Fruit fly (Drosophila melanogaster) whole organism, embryonic: Measurements from ENCODE around the gene kirre.

ENCODE experiments used
- ATbp ChIP-seq: fragments of 200-800 bp; sonication (Bioruptor generic); optimal IDR thresholded peaks from 2 replicates; lab custom pipeline; 2017; ENCODE audit warnings: missing biosample characterization, mild to moderate bottlenecking, missing genetic modification characterization, missing genetic modification reagents
- Ada2b ChIP-seq: fragments of 200-800 bp; sonication (Bioruptor generic); IDR thresholded peaks from 2 replicates; pipeline ENCODE4 v1.3.6; 2022; ENCODE audit warnings: missing biosample characterization, missing genetic modification characterization
- Atf6 ChIP-seq: fragments of 200-800 bp; sonication (Bioruptor generic); IDR thresholded peaks from 2 replicates; pipeline ENCODE4 v1.3.6; 2022; ENCODE audit warnings: missing biosample characterization, missing genetic modification characterization
- B-H1 ChIP-seq: fragments of 200-800 bp; sonication (Bioruptor generic); IDR thresholded peaks from 3 replicates; pipeline ENCODE4 v1.3.6; 2022; ENCODE audit warnings: missing biosample characterization, missing genetic modification characterization
- Bdp1 ChIP-seq: fragments of 200-800 bp; sonication (Bioruptor generic); optimal IDR thresholded peaks from 3 replicates; lab custom pipeline; 2016; ENCODE audit warnings: missing biosample characterization, missing genetic modification characterization
- CG1024 ChIP-seq: fragments of 200-800 bp; sonication (Bioruptor generic); IDR thresholded peaks from 2 replicates; pipeline ENCODE4 v1.3.6; 2022; ENCODE audit warnings: missing biosample characterization, missing genetic modification characterization
- CG11398 ChIP-seq: fragments of 200-800 bp; sonication (Bioruptor generic); optimal IDR thresholded peaks from 2 replicates; lab custom pipeline; 2016; ENCODE audit warnings: missing biosample characterization, missing genetic modification characterization
- CG11560 ChIP-seq: fragments of 200-800 bp; sonication (Bioruptor generic); IDR thresholded peaks from 3 replicates; pipeline ENCODE4 v1.3.6; 2022; ENCODE audit warnings: missing biosample characterization, missing genetic modification characterization
- CG14441 ChIP-seq: fragments of 200-800 bp; sonication (Bioruptor generic); IDR thresholded peaks from 2 replicates; pipeline ENCODE4 v1.3.6; 2022; ENCODE audit warnings: missing biosample characterization, missing genetic modification characterization
- CG18476 ChIP-seq: fragments of 200-800 bp; sonication (Bioruptor generic); optimal IDR thresholded peaks from 2 replicates; lab custom pipeline; 2016; ENCODE audit warnings: missing biosample characterization, mild to moderate bottlenecking, missing genetic modification characterization
- CG18619 ChIP-seq: fragments of 200-800 bp; sonication (Bioruptor generic); optimal IDR thresholded peaks from 3 replicates; lab custom pipeline; 2017; ENCODE audit warnings: missing biosample characterization, mild to moderate bottlenecking, missing genetic modification characterization
- CG34422 ChIP-seq: fragments of 200-800 bp; sonication (Bioruptor generic); IDR thresholded peaks from 3 replicates; pipeline ENCODE4 v1.3.6; 2022; ENCODE audit warnings: missing biosample characterization, missing genetic modification characterization
- CG3838 ChIP-seq: fragments of 200-800 bp; sonication (Bioruptor generic); optimal IDR thresholded peaks from 3 replicates; lab custom pipeline; 2016; ENCODE audit warnings: missing biosample characterization, missing genetic modification characterization
- CG4282 ChIP-seq: fragments of 200-800 bp; sonication (Bioruptor generic); optimal IDR thresholded peaks from 2 replicates; lab custom pipeline; 2016; ENCODE audit warnings: missing biosample characterization, missing genetic modification characterization
- CG4854 ChIP-seq: fragments of 200-800 bp; sonication (Bioruptor generic); optimal IDR thresholded peaks from 2 replicates; lab custom pipeline; 2016; ENCODE audit warnings: missing biosample characterization, missing genetic modification characterization, inconsistent platforms
- CG6683 ChIP-seq: fragments of 200-800 bp; sonication (Bioruptor generic); optimal IDR thresholded peaks from 2 replicates; lab custom pipeline; 2017; ENCODE audit warnings: missing biosample characterization, mild to moderate bottlenecking, missing genetic modification characterization, missing genetic modification reagents
- CG8478 ChIP-seq: fragments of >200 bp; optimal IDR thresholded peaks from 2 replicates; lab custom pipeline; 2018
- CG9215 ChIP-seq: fragments of 200-800 bp; sonication (Bioruptor generic); IDR thresholded peaks from 2 replicates; pipeline ENCODE4 v1.3.6; 2022; ENCODE audit warnings: missing biosample characterization, missing genetic modification characterization
- CG9609 ChIP-seq: fragments of 200-800 bp; sonication (Bioruptor generic); optimal IDR thresholded peaks from 3 replicates; lab custom pipeline; 2016; ENCODE audit warnings: missing biosample characterization, missing genetic modification characterization
- CG9932 ChIP-seq: fragments of 200-800 bp; sonication (Bioruptor generic); IDR thresholded peaks from 2 replicates; pipeline ENCODE4 v1.3.6; 2022; ENCODE audit warnings: missing biosample characterization, missing genetic modification characterization
- D19A ChIP-seq: fragments of 200-800 bp; optimal IDR thresholded peaks from 3 replicates; lab custom pipeline; 2019; ENCODE audit warnings: missing biosample characterization, mild to moderate bottlenecking, missing genetic modification characterization, moderate library complexity
- Dfd ChIP-seq, 2 experiments: fragments of >200 bp; optimal IDR thresholded peaks; 2 replicates each; lab custom pipeline; 2017; ENCODE audit warnings: missing biosample characterization in 2 of 2, missing genetic modification characterization in 2 of 2
- Elba2 ChIP-seq: fragments of 200-800 bp; sonication (Bioruptor generic); optimal IDR thresholded peaks from 3 replicates; lab custom pipeline; 2016; ENCODE audit warnings: missing biosample characterization, missing genetic modification characterization
- HLH54F ChIP-seq: fragments of 200-800 bp; sonication (Bioruptor generic); optimal IDR thresholded peaks from 3 replicates; lab custom pipeline; 2016; ENCODE audit warnings: missing biosample characterization, missing genetic modification characterization
- Hr3 ChIP-seq: fragments of 200-800 bp; sonication (Bioruptor generic); optimal IDR thresholded peaks from 3 replicates; lab custom pipeline; 2016; ENCODE audit warnings: missing biosample characterization, missing genetic modification characterization
- Meics ChIP-seq: fragments of 200-800 bp; sonication (Bioruptor generic); optimal IDR thresholded peaks from 2 replicates; lab custom pipeline; 2017; ENCODE audit warnings: missing biosample characterization, mild to moderate bottlenecking, missing genetic modification characterization
- NK7.1 ChIP-seq: fragments of 200-800 bp; sonication (Bioruptor generic); optimal IDR thresholded peaks from 3 replicates; lab custom pipeline; 2016; ENCODE audit warnings: missing biosample characterization, missing genetic modification characterization
- Oaz ChIP-seq: fragments of 200-800 bp; sonication (Bioruptor generic); IDR thresholded peaks from 2 replicates; pipeline ENCODE4 v1.3.6; 2022; ENCODE audit warnings: missing biosample characterization, missing genetic modification characterization
- Sin3A ChIP-seq: fragments of >200 bp; optimal IDR thresholded peaks from 2 replicates; lab custom pipeline; 2018
- Stat92E ChIP-seq, 3 experiments: fragments of >200 bp in 2 of 3; fragments of 200-800 bp in 1 of 3; sonication (Bioruptor generic) in 1 of 3; optimal IDR thresholded peaks; 2 replicates each; lab custom pipeline; 2017 to 2019; ENCODE audit warnings: missing biosample characterization in 3 of 3, missing genetic modification characterization in 3 of 3, mild to moderate bottlenecking in 1 of 3, moderate library complexity in 1 of 3
- Usf ChIP-seq: fragments of 200-800 bp; sonication (Bioruptor generic); optimal IDR thresholded peaks from 2 replicates; lab custom pipeline; 2017; ENCODE audit warnings: missing genotype, missing biosample characterization, missing genetic modification characterization
- amos ChIP-seq: fragments of 200-800 bp; sonication (Bioruptor generic); IDR thresholded peaks from 2 replicates; pipeline ENCODE4 v1.3.6; 2022; ENCODE audit warnings: missing biosample characterization, missing genetic modification characterization; ENCODE audit not compliant: partially characterized antibody
- aop ChIP-seq: fragments of 200-800 bp; sonication (Bioruptor generic); IDR thresholded peaks from 2 replicates; pipeline ENCODE4 v1.3.6; 2022; ENCODE audit warnings: missing biosample characterization, missing genetic modification characterization
- caup ChIP-seq: fragments of 200-800 bp; sonication (Bioruptor generic); optimal IDR thresholded peaks from 3 replicates; lab custom pipeline; 2017; ENCODE audit warnings: missing biosample characterization, mild to moderate bottlenecking, missing genetic modification characterization, moderate library complexity; ENCODE audit not compliant: severe bottlenecking
- dimm ChIP-seq: fragments of 200-800 bp; sonication (Bioruptor generic); IDR thresholded peaks from 2 replicates; pipeline ENCODE4 v1.3.6; 2022; ENCODE audit warnings: missing biosample characterization, missing genetic modification characterization
- dm ChIP-seq: fragments of 200-800 bp; sonication (Bioruptor generic); optimal IDR thresholded peaks from 3 replicates; lab custom pipeline; 2016; ENCODE audit warnings: missing biosample characterization, missing genetic modification characterization
- dpn ChIP-seq, 2 experiments: fragments of 200-800 bp; sonication (Bioruptor generic); optimal IDR thresholded peaks; 3 replicates each; lab custom pipeline; 2016; ENCODE audit warnings: missing biosample characterization in 2 of 2, missing genetic modification characterization in 2 of 2
- ems ChIP-seq: fragments of 200-800 bp; sonication (Bioruptor generic); optimal IDR thresholded peaks from 3 replicates; lab custom pipeline; 2016; ENCODE audit warnings: missing biosample characterization, missing genetic modification characterization
- fd102C ChIP-seq: fragments of 200-800 bp; sonication (Bioruptor generic); optimal IDR thresholded peaks from 2 replicates; lab custom pipeline; 2018; ENCODE audit warnings: missing biosample characterization, mild to moderate bottlenecking, missing genetic modification characterization, moderate library complexity
- fd64A ChIP-seq: fragments of 200-800 bp; sonication (Bioruptor generic); optimal IDR thresholded peaks from 3 replicates; lab custom pipeline; 2018; ENCODE audit warnings: missing biosample characterization, mild to moderate bottlenecking, missing genetic modification characterization
- fru ChIP-seq: fragments of >200 bp; optimal IDR thresholded peaks from 2 replicates; lab custom pipeline; 2017
- gem ChIP-seq: fragments of 200-800 bp; sonication (Bioruptor generic); optimal IDR thresholded peaks from 2 replicates; lab custom pipeline; 2019; ENCODE audit warnings: missing biosample characterization, mild to moderate bottlenecking, missing genetic modification characterization, moderate library complexity
- inv ChIP-seq: fragments of 200-800 bp; sonication (Bioruptor generic); IDR thresholded peaks from 2 replicates; pipeline ENCODE4 v1.3.6; 2022; ENCODE audit warnings: missing biosample characterization, missing genetic modification characterization; ENCODE audit not compliant: partially characterized antibody
- jigr1 ChIP-seq: fragments of 200-800 bp; sonication (Bioruptor generic); IDR thresholded peaks from 3 replicates; pipeline ENCODE4 v1.3.6; 2022; ENCODE audit warnings: missing biosample characterization, missing genetic modification characterization
- maf-S ChIP-seq: fragments of 200-800 bp; sonication (Bioruptor generic); optimal IDR thresholded peaks from 2 replicates; lab custom pipeline; 2016; ENCODE audit warnings: missing biosample characterization, missing genetic modification characterization
- peb ChIP-seq: fragments of 200-800 bp; sonication (Bioruptor generic); IDR thresholded peaks from 2 replicates; pipeline ENCODE4 v1.3.6; 2022; ENCODE audit warnings: missing biosample characterization, missing genetic modification characterization
- pita ChIP-seq: fragments of 200-800 bp; sonication (Bioruptor generic); optimal IDR thresholded peaks from 2 replicates; lab custom pipeline; 2017; ENCODE audit warnings: missing biosample characterization, mild to moderate bottlenecking, missing genetic modification characterization
- prd ChIP-seq, 3 experiments: fragments of >200 bp in 2 of 3; fragments of 200-800 bp in 1 of 3; sonication (Bioruptor generic) in 1 of 3; optimal IDR thresholded peaks in 2 of 3; IDR thresholded peaks in 1 of 3; 2 replicates in 2 of 3; 3 replicates in 1 of 3; pipeline versions ENCODE4 v1.3.6 to Lab custom; 2017 to 2022; ENCODE audit warnings: missing biosample characterization in 1 of 3, missing genetic modification characterization in 1 of 3
- psq ChIP-seq: fragments of 200-800 bp; sonication (Bioruptor generic); optimal IDR thresholded peaks from 2 replicates; lab custom pipeline; 2017; ENCODE audit warnings: missing biosample characterization, missing genetic modification characterization
- ranshi ChIP-seq: fragments of 200-800 bp; sonication (Bioruptor generic); IDR thresholded peaks from 2 replicates; pipeline ENCODE4 v1.3.6; 2022; ENCODE audit warnings: missing biosample characterization, missing genetic modification characterization
- seq ChIP-seq: fragments of 200-800 bp; sonication (Bioruptor generic); IDR thresholded peaks from 2 replicates; pipeline ENCODE4 v1.3.6; 2022; ENCODE audit warnings: missing biosample characterization, missing genetic modification characterization
- wek ChIP-seq: fragments of 200-800 bp; sonication (Bioruptor generic); optimal IDR thresholded peaks from 3 replicates; lab custom pipeline; 2018; ENCODE audit warnings: missing biosample characterization, mild to moderate bottlenecking, missing genetic modification characterization, moderate library complexity

Gene kirre

DNA sequence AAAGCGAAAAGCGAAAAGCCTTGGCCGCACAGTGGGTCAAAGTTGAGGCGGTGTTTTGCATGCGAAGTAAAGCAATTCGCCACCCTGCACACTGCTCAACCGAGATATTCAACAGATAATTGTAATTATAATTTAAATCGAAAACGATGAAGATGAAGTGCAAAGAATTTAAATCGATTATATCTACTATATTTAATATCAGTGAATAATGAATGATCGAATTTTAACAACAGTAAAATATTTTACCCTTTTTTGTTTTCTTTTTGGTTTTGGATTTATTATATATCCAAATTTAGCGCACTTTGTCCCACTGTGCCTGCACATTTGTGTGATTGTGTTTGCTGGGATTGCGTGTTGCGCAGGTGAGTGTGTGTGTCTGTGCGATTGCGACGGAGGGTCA is 47.1 kb downstream of the kirre start (continued):
- TF ChIP-seq seq (GFP tag; lab: Robert Waterston, UW) (peak; percentile 92), psq (GFP tag; lab: Kevin White, UChicago) (peak; percentile 56), CG9609 (GFP tag; lab: Kevin White, UChicago) (peak; percentile 46), CG11398 (GFP tag; lab: Kevin White, UChicago) (peak; percentile 11), ATbp (peak; percentile 85), ems (GFP tag; lab: Kevin White, UChicago) (peak; percentile 81), fru (no peak), Elba2 (GFP tag; lab: Kevin White, UChicago) (no peak), dpn (GFP tag; optimal IDR thresholded peaks at IDR 0.05; lab: Kevin White, UChicago) (peak; percentile 74 to 76), CG4282 (GFP tag; lab: Kevin White, UChicago) (no peak), peb (GFP tag; lab: Robert Waterston, UW) (peak; percentile 66; the same call in 1 of the 2 replicates), HLH54F (GFP tag; lab: Kevin White, UChicago) (peak; percentile 78), Sin3A (lab: Kevin White, UChicago) (no peak), CG14441 (GFP tag; lab: Robert Waterston, UW) (peak; percentile 84), fd102C (no peak), CG9932 (GFP tag; lab: Robert Waterston, UW) (peak; percentile 68), Meics (GFP tag; lab: Kevin White, UChicago) (peak; percentile 90), pita (GFP tag; lab: Kevin White, UChicago) (no peak), B-H1 (GFP tag; lab: Robert Waterston, UW) (peak; percentile 74), CG8478 (lab: Kevin White, UChicago) (no peak), CG34422 (GFP tag; lab: Robert Waterston, UW) (no peak; the same call in none of the 3 replicates), amos (GFP tag; lab: Robert Waterston, UW) (no peak), Usf (GFP tag; lab: Kevin White, UChicago) (peak; percentile 75), wek (peak; percentile 7), CG11560 (0 out of 3 replicates have a peak, but pooled peaks have one; percentile 54), CG18619 (GFP tag; lab: Kevin White, UChicago) (peak; percentile 87), Ada2b (peak; percentile 81), CG9215 (peak; percentile 64), jigr1 (peak; percentile 79), CG6683 (peak; percentile 73), gem (tag; lab: Kevin White, UChicago) (peak; percentile 93), dimm (GFP tag; lab: Robert Waterston, UW) (peak; percentile 60; the same call in 1 of the 2 replicates), ranshi (GFP tag; lab: Robert Waterston, UW) (peak; percentile 71; the same call in 1 of the 2 replicates), CG3838 (GFP tag; lab: Kevin White, UChicago) (no peak), aop (GFP tag; lab: Robert Waterston, UW) (no peak), Atf6 (GFP tag; lab: Robert Waterston, UW) (peak; percentile 90), caup (GFP tag; lab: Kevin White, UChicago) (peak; percentile 69), CG1024 (GFP tag; lab: Robert Waterston, UW) (peak; percentile 22; the same call in 1 of the 2 replicates), Dfd (GFP tag; optimal IDR thresholded peaks at IDR 0.05; lab: Kevin White, UChicago) (no peak), Bdp1 (peak; percentile 60), NK7.1 (peak; percentile 10), Stat92E (GFP tag; optimal IDR thresholded peaks at IDR 0.05; lab: Kevin White, UChicago) (no peak), dm (peak; percentile 17), Oaz (peak; percentile 85), CG4854 (GFP tag; lab: Kevin White, UChicago) (peak; percentile 79), D19A (tag; lab: Kevin White, UChicago) (peak; percentile 80), prd (optimal IDR thresholded peaks at IDR 0.05; lab: Kevin White, UChicago) (no peak), prd (GFP tag; IDR thresholded peaks at IDR 0.05; lab: Robert Waterston, UW) (peak; percentile 85), Hr3 (GFP tag; lab: Kevin White, UChicago) (peak; percentile 83), fd64A (GFP tag; lab: Kevin White, UChicago) (no peak), CG18476 (GFP tag; lab: Kevin White, UChicago) (peak; percentile 68), inv (GFP tag; lab: Robert Waterston, UW) (no peak), maf-S (GFP tag; lab: Kevin White, UChicago) (peak; percentile 52)
